Worm (Caenorhabditis elegans): ENCODE results near the gene T03E6.9.

The T03E6.9 gene

DNA sequence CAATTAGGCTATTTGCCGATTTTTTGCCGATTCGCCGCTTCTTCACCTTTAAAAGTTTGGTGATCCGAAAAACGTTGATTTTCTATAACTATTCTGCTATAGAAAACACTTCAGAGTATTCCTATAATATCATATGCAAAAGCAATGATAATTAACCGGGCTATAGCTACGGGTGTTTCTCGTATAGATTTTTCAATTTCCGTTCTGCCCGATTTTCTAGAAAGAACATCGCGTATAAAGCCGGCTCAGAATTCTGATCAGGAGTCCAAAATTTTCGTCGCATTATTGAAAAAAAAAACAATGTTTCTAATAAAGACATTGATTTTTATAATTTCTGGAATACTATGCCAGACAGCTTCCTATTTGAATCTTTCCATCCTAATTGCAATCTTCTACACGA lies 49.8 kb downstream of the T03E6.9 start, which contains the start of gene srbc-65:
TSS of gene srbc-65 (plus strand) at position 301 of the 400 bp plus-strand sequence.
- TF ChIP-seq lin-13 (GFP tag; optimal IDR thresholded peaks at IDR 0.05) (no peak), fos-1 (tag; optimal IDR thresholded peaks at IDR 0.05) (no peak), snpc-1.2 (GFP tag; IDR thresholded peaks at IDR 0.05) (no peak), nhr-42 (GFP tag; IDR thresholded peaks at IDR 0.05) (no peak), lir-3 (tag; optimal IDR thresholded peaks at IDR 0.05) (no peak), egl-27 (tag; optimal IDR thresholded peaks at IDR 0.05) (no peak), madf-5 (GFP tag; IDR thresholded peaks at IDR 0.05) (no peak), sdz-12 (GFP tag; optimal IDR thresholded peaks at IDR 0.05) (no peak), dve-1 (tag; optimal IDR thresholded peaks at IDR 0.05; ENCODE audit: insufficient read depth) (no peak), daf-8 (GFP tag; IDR thresholded peaks at IDR 0.05) (no peak), ceh-20 (GFP tag; IDR thresholded peaks at IDR 0.05) (no peak), zip-2 (tag; optimal IDR thresholded peaks at IDR 0.05) (no peak), mep-1 (tag; optimal IDR thresholded peaks at IDR 0.05) (no peak), ztf-7 (tag; optimal IDR thresholded peaks at IDR 0.05) (no peak), Y105C5A.15 (GFP tag; IDR thresholded peaks at IDR 0.05) (no peak), nhr-111 (GFP tag; optimal IDR thresholded peaks at IDR 0.05) (no peak), hlh-11 (tag; optimal IDR thresholded peaks at IDR 0.05) (no peak)
